Fruit fly (Drosophila melanogaster) whole organism, adult: ENCODE measurements around the gene CG14229.

ENCODE experiments used
- CG11617 ChIP-seq: fragments of 200-800 bp; sonication (Bioruptor generic); optimal IDR thresholded peaks from 2 replicates; lab custom pipeline; 2017; ENCODE audit warnings: mild to moderate bottlenecking, missing biosample characterization, missing genetic modification reagents, missing genetic modification characterization
- CG12768 ChIP-seq: fragments of 200-800 bp; sonication (Bioruptor generic); optimal IDR thresholded peaks from 2 replicates; lab custom pipeline; 2017; ENCODE audit warnings: missing biosample characterization, missing genetic modification characterization, mild to moderate bottlenecking, moderate library complexity, missing genetic modification reagents
- CG14711 ChIP-seq: fragments of 200-800 bp; sonication (Bioruptor generic); optimal IDR thresholded peaks from 2 replicates; lab custom pipeline; 2018; ENCODE audit warnings: missing biosample characterization, mild to moderate bottlenecking, missing genetic modification characterization, moderate library complexity
- CG1620 ChIP-seq: fragments of 200-800 bp; sonication (Bioruptor generic); optimal IDR thresholded peaks from 2 replicates; lab custom pipeline; 2016; ENCODE audit warnings: missing biosample characterization, missing genetic modification characterization
- CG33017 ChIP-seq: fragments of 200-800 bp; sonication (Bioruptor generic); optimal IDR thresholded peaks from 2 replicates; lab custom pipeline; 2018; ENCODE audit warnings: missing biosample characterization, mild to moderate bottlenecking, missing genetic modification characterization, moderate library complexity
- CG5204 ChIP-seq: fragments of 200-800 bp; sonication (Bioruptor generic); optimal IDR thresholded peaks from 2 replicates; lab custom pipeline; 2016; ENCODE audit warnings: missing biosample characterization, missing genetic modification characterization
- CG7045 ChIP-seq: fragments of 200-800 bp; sonication (Bioruptor generic); optimal IDR thresholded peaks from 2 replicates; lab custom pipeline; 2017; ENCODE audit warnings: missing biosample characterization, mild to moderate bottlenecking, missing genetic modification characterization
- CG7101 ChIP-seq: fragments of 200-800 bp; sonication (Bioruptor generic); optimal IDR thresholded peaks from 2 replicates; lab custom pipeline; 2018; ENCODE audit warnings: missing biosample characterization, mild to moderate bottlenecking, missing genetic modification characterization, moderate library complexity
- Clk ChIP-seq: fragments of 200-800 bp; sonication (Bioruptor generic); optimal IDR thresholded peaks from 2 replicates; lab custom pipeline; 2017; ENCODE audit warnings: missing biosample characterization, missing genetic modification characterization
- Crg-1 ChIP-seq: fragments of 200-800 bp; sonication (Bioruptor generic); optimal IDR thresholded peaks from 2 replicates; lab custom pipeline; 2016; ENCODE audit warnings: missing biosample characterization, missing genetic modification characterization
- Hr96 ChIP-seq: fragments of 200-800 bp; sonication (Bioruptor generic); optimal IDR thresholded peaks from 2 replicates; lab custom pipeline; 2016; ENCODE audit warnings: missing biosample characterization, missing genetic modification characterization
- Mnt ChIP-seq: fragments of 200-800 bp; sonication (Bioruptor generic); optimal IDR thresholded peaks from 2 replicates; lab custom pipeline; 2016; ENCODE audit warnings: missing biosample characterization, mild to moderate bottlenecking, missing genetic modification characterization
- bab1 ChIP-seq: fragments of 200-800 bp; sonication (Bioruptor generic); optimal IDR thresholded peaks from 3 replicates; lab custom pipeline; 2019; ENCODE audit warnings: missing biosample characterization, mild to moderate bottlenecking, missing genetic modification characterization, moderate library complexity
- cic ChIP-seq: fragments of 200-800 bp; sonication (Bioruptor generic); optimal IDR thresholded peaks from 2 replicates; lab custom pipeline; 2017; ENCODE audit warnings: missing biosample characterization, mild to moderate bottlenecking, missing genetic modification characterization, moderate library complexity
- cnc ChIP-seq, 2 experiments: fragments of >200 bp; optimal IDR thresholded peaks; 2 replicates each; lab custom pipeline; 2017
- kay ChIP-seq: fragments of 200-800 bp; sonication (Bioruptor generic); peaks from one replicate; lab custom pipeline; 2016; ENCODE audit warnings: missing biosample characterization, missing genetic modification characterization, borderline replicate concordance
- ovo ChIP-seq: fragments of 200-800 bp; sonication (Bioruptor generic); optimal IDR thresholded peaks from 2 replicates; lab custom pipeline; 2016; ENCODE audit warnings: missing biosample characterization, missing genetic modification characterization
- pad ChIP-seq: fragments of 200-800 bp; sonication (Bioruptor generic); optimal IDR thresholded peaks from 3 replicates; lab custom pipeline; 2017; ENCODE audit warnings: missing biosample characterization, missing genetic modification characterization, mild to moderate bottlenecking, moderate library complexity, missing genetic modification reagents
- tj ChIP-seq: fragments of 200-800 bp; sonication (Bioruptor generic); optimal IDR thresholded peaks from 3 replicates; lab custom pipeline; 2017; ENCODE audit warnings: missing biosample characterization, mild to moderate bottlenecking, missing genetic modification characterization, moderate library complexity
- toe ChIP-seq: fragments of 200-800 bp; sonication (Bioruptor generic); optimal IDR thresholded peaks from 2 replicates; lab custom pipeline; 2016; ENCODE audit warnings: missing biosample characterization, missing genetic modification characterization

The CG14229 gene

dm6 chrX:19711936-19712335, 16.9 kb upstream of the CG14229 start:
- TF ChIP-seq ovo (GFP tag; lab: Kevin White, UChicago) (no peak), tj (GFP tag; lab: Kevin White, UChicago) (peak; percentile 75), toe (no peak)

- TF ChIP-seq CG7045 (GFP tag; lab: Kevin White, UChicago): no peak
- peak; percentile 18 for TF ChIP-seq pad (GFP tag; lab: Kevin White, UChicago)
- peak; percentile 10 for TF ChIP-seq CG33017 (tag; lab: Kevin White, UChicago)
- no peak for TF ChIP-seq CG5204
- TF ChIP-seq ovo (GFP tag; lab: Kevin White, UChicago): no peak
- no peak for TF ChIP-seq CG11617 (GFP tag; lab: Kevin White, UChicago)
- peak; percentile 51 for TF ChIP-seq Crg-1 (GFP tag; lab: Kevin White, UChicago)
- peak; percentile 96 for TF ChIP-seq Mnt (GFP tag; lab: Kevin White, UChicago)
- TF ChIP-seq Hr96 (GFP tag; lab: Kevin White, UChicago): no peak
- TF ChIP-seq bab1 (GFP tag; lab: Kevin White, UChicago): peak; percentile 37
- no peak for TF ChIP-seq tj (GFP tag; lab: Kevin White, UChicago)
- TF ChIP-seq toe: no peak
- TF ChIP-seq CG7101 (tag; lab: Kevin White, UChicago): peak; percentile 55
- TF ChIP-seq CG12768: no peak
- TF ChIP-seq CG14711: peak; percentile 50
- TF ChIP-seq kay: no peak
- peak; percentile 55 for TF ChIP-seq CG1620 (GFP tag; lab: Kevin White, UChicago)
- no peak for TF ChIP-seq Clk (GFP tag; lab: Kevin White, UChicago)
These were observed 9.0 kb upstream of the CG14229 start, which contains the start of the genes CG14230 and CG14232 for dm6 chrX:19704083-19704482. Gene CG14230, plus strand, starts transcription at chrX:19704176. Gene CG14232, minus strand, starts transcription at chrX:19704259.

- no peak for TF ChIP-seq toe
- TF ChIP-seq bab1 (GFP tag; lab: Kevin White, UChicago): peak; percentile 71
- TF ChIP-seq cnc (optimal IDR thresholded peaks at IDR 0.05; lab: Kevin White, UChicago): no peak
- TF ChIP-seq Hr96 (GFP tag; lab: Kevin White, UChicago): no peak
- TF ChIP-seq CG11617 (GFP tag; lab: Kevin White, UChicago): peak; percentile 23
- TF ChIP-seq Mnt (GFP tag; lab: Kevin White, UChicago): peak; percentile 29
- TF ChIP-seq CG7101 (tag; lab: Kevin White, UChicago): no peak
These were observed 6.6 kb upstream of the CG14229 start, which contains the start of gene Tcs4 for dm6 chrX:19701611-19702010. Gene Tcs4, minus strand, starts transcription at chrX:19701755.

dm6 chrX:19697255-19697877, 2.3 kb upstream of the CG14229 start:
- TF ChIP-seq CG1620 (GFP tag; lab: Kevin White, UChicago) (peak; percentile 18), CG7101 (tag; lab: Kevin White, UChicago) (peak; percentile 27), toe (no peak), ovo (GFP tag; lab: Kevin White, UChicago) (peak; percentile 66), pad (GFP tag; lab: Kevin White, UChicago) (peak; percentile 53), bab1 (GFP tag; lab: Kevin White, UChicago) (no peak)

- TF ChIP-seq CG14711 (peak; percentile 1), kay (no peak), CG1620 (GFP tag; lab: Kevin White, UChicago) (peak; percentile 7), CG7101 (tag; lab: Kevin White, UChicago) (peak; percentile 15)
These were observed 1.8 kb upstream of the CG14229 start, which contains the start of gene Cdc42 for dm6 chrX:19696845-19697244. Gene Cdc42, plus strand, starts transcription at chrX:19697091.

dm6 chrX:19692951-19693698, 1.9 kb downstream of the CG14229 start, which contains the start of gene Mer:
Gene Mer, minus strand, starts transcription at chrX:19693500.
- TF ChIP-seq CG14711: peak; percentile 76
- TF ChIP-seq tj (GFP tag; lab: Kevin White, UChicago): peak; percentile 64
- TF ChIP-seq Mnt (GFP tag; lab: Kevin White, UChicago): peak; percentile 81
- peak; percentile 63 for TF ChIP-seq pad (GFP tag; lab: Kevin White, UChicago)
- TF ChIP-seq cic (GFP tag; lab: Kevin White, UChicago): peak; percentile 10
- TF ChIP-seq CG11617 (GFP tag; lab: Kevin White, UChicago): peak; percentile 88
- peak; percentile 79 for TF ChIP-seq CG12768
- TF ChIP-seq CG5204: peak; percentile 61
- peak; percentile 53 for TF ChIP-seq ovo (GFP tag; lab: Kevin White, UChicago)
- peak; percentile 73 for TF ChIP-seq Crg-1 (GFP tag; lab: Kevin White, UChicago)
- peak; percentile 59 for TF ChIP-seq CG1620 (GFP tag; lab: Kevin White, UChicago)
- TF ChIP-seq CG7045 (GFP tag; lab: Kevin White, UChicago): peak; percentile 73
- no peak for TF ChIP-seq kay
- peak; percentile 38 for TF ChIP-seq Clk (GFP tag; lab: Kevin White, UChicago)
- TF ChIP-seq CG7101 (tag; lab: Kevin White, UChicago): peak; percentile 87
- TF ChIP-seq Hr96 (GFP tag; lab: Kevin White, UChicago): peak; percentile 87
- TF ChIP-seq toe: peak; percentile 57
- peak; percentile 86 for TF ChIP-seq bab1 (GFP tag; lab: Kevin White, UChicago)
- no peak for TF ChIP-seq cnc (optimal IDR thresholded peaks at IDR 0.05; lab: Kevin White, UChicago)
- TF ChIP-seq CG33017 (tag; lab: Kevin White, UChicago): peak; percentile 75
